Fruit fly (Drosophila melanogaster) whole organism, embryonic: ENCODE measurements around the gene mora.

Experiments used
- Aef1 ChIP-seq: fragments of 200-800 bp; sonication (Bioruptor generic); IDR thresholded peaks from 3 replicates; pipeline ENCODE4 v1.3.6; 2022; ENCODE audit warnings: missing biosample characterization, missing genetic modification characterization
- BEAF-32 ChIP-seq: fragments of 200-800 bp; sonication (Bioruptor generic); optimal IDR thresholded peaks from 3 replicates; lab custom pipeline; 2017; ENCODE audit warnings: missing biosample characterization, missing genetic modification characterization, mild to moderate bottlenecking, moderate library complexity, missing genetic modification reagents
- Bgb ChIP-seq: fragments of 200-800 bp; sonication (Bioruptor generic); IDR thresholded peaks from 2 replicates; pipeline ENCODE4 v1.3.6; 2022; ENCODE audit warnings: missing biosample characterization, missing genetic modification characterization; ENCODE audit not compliant: partially characterized antibody
- CG10274 ChIP-seq: fragments of 200-800 bp; sonication (Bioruptor generic); optimal IDR thresholded peaks from 3 replicates; lab custom pipeline; 2017; ENCODE audit warnings: missing biosample characterization, mild to moderate bottlenecking, missing genetic modification characterization
- CG10431 ChIP-seq: fragments of 200-800 bp; sonication (Bioruptor generic); optimal IDR thresholded peaks from 3 replicates; lab custom pipeline; 2018; ENCODE audit warnings: missing biosample characterization, mild to moderate bottlenecking, missing genetic modification characterization
- CG11504 ChIP-seq: fragments of 200-800 bp; sonication (Bioruptor generic); optimal IDR thresholded peaks from 3 replicates; lab custom pipeline; 2019; ENCODE audit warnings: missing biosample characterization, mild to moderate bottlenecking, missing genetic modification characterization, moderate library complexity
- CG12104 ChIP-seq: fragments of 200-800 bp; sonication (Bioruptor generic); optimal IDR thresholded peaks from 3 replicates; lab custom pipeline; 2016; ENCODE audit warnings: missing biosample characterization, missing genetic modification characterization
- CG1233 ChIP-seq: fragments of 200-800 bp; sonication (Bioruptor generic); optimal IDR thresholded peaks from 4 replicates; lab custom pipeline; 2018; ENCODE audit warnings: missing biosample characterization, mild to moderate bottlenecking, missing genetic modification characterization
- CG12744 ChIP-seq: fragments of 200-800 bp; sonication (Bioruptor generic); optimal IDR thresholded peaks from 2 replicates; lab custom pipeline; 2016; ENCODE audit warnings: missing biosample characterization, missing genetic modification characterization
- CG13287 ChIP-seq: fragments of 200-800 bp; sonication (Bioruptor generic); IDR thresholded peaks from 2 replicates; pipeline ENCODE4 v1.3.6; 2022; ENCODE audit warnings: missing biosample characterization, missing genetic modification characterization; ENCODE audit not compliant: partially characterized antibody
- CG13424 ChIP-seq: fragments of 200-800 bp; sonication (Bioruptor generic); optimal IDR thresholded peaks from 2 replicates; lab custom pipeline; 2019; ENCODE audit warnings: missing biosample characterization, mild to moderate bottlenecking, missing genetic modification characterization, moderate library complexity
- CG13894 ChIP-seq: fragments of 200-800 bp; sonication (Bioruptor generic); optimal IDR thresholded peaks from 3 replicates; lab custom pipeline; 2018; ENCODE audit warnings: missing biosample characterization, mild to moderate bottlenecking, missing genetic modification characterization, moderate library complexity
- CG14860 ChIP-seq: fragments of 200-800 bp; sonication (Bioruptor generic); IDR thresholded peaks from 3 replicates; pipeline ENCODE4 v1.3.6; 2022; ENCODE audit warnings: missing biosample characterization, missing genetic modification characterization; ENCODE audit not compliant: partially characterized antibody
- CG2116 ChIP-seq: fragments of 200-800 bp; sonication (Bioruptor generic); optimal IDR thresholded peaks from 3 replicates; lab custom pipeline; 2018; ENCODE audit warnings: missing biosample characterization, mild to moderate bottlenecking, missing genetic modification characterization
- CG2889 ChIP-seq: fragments of 200-800 bp; sonication (Bioruptor generic); IDR thresholded peaks from 3 replicates; pipeline ENCODE4 v1.3.6; 2022; ENCODE audit warnings: missing biosample characterization, missing genetic modification characterization
- CG3281 ChIP-seq: fragments of 200-800 bp; sonication (Bioruptor generic); optimal IDR thresholded peaks from 3 replicates; lab custom pipeline; 2017; ENCODE audit warnings: missing biosample characterization, mild to moderate bottlenecking, missing genetic modification characterization
- CG33557 ChIP-seq: fragments of 200-800 bp; sonication (Bioruptor generic); optimal IDR thresholded peaks from 2 replicates; lab custom pipeline; 2019; ENCODE audit warnings: missing biosample characterization, mild to moderate bottlenecking, missing genetic modification characterization, moderate library complexity
- CG3847 ChIP-seq: fragments of 200-800 bp; sonication (Bioruptor generic); IDR thresholded peaks from 2 replicates; pipeline ENCODE4 v1.3.6; 2022; ENCODE audit warnings: missing biosample characterization, missing genetic modification characterization
- CG43689 ChIP-seq: fragments of 200-800 bp; sonication (Bioruptor generic); IDR thresholded peaks from 2 replicates; pipeline ENCODE4 v1.3.6; 2022; ENCODE audit warnings: missing biosample characterization, missing genetic modification characterization
- CG7987 ChIP-seq: fragments of 200-800 bp; sonication (Bioruptor generic); optimal IDR thresholded peaks from 2 replicates; lab custom pipeline; 2018; ENCODE audit warnings: missing biosample characterization, mild to moderate bottlenecking, missing genetic modification characterization, moderate library complexity
- CG8478 ChIP-seq: fragments of >200 bp; optimal IDR thresholded peaks from 2 replicates; lab custom pipeline; 2018
- CoRest ChIP-seq: fragments of 200-800 bp; sonication (Bioruptor generic); optimal IDR thresholded peaks from 3 replicates; lab custom pipeline; 2018; ENCODE audit warnings: missing biosample characterization, mild to moderate bottlenecking, missing genetic modification characterization, moderate library complexity
- D19A ChIP-seq: fragments of 200-800 bp; optimal IDR thresholded peaks from 3 replicates; lab custom pipeline; 2019; ENCODE audit warnings: missing biosample characterization, mild to moderate bottlenecking, missing genetic modification characterization, moderate library complexity
- Gug ChIP-seq: fragments of 200-800 bp; sonication (Bioruptor generic); IDR thresholded peaks from 4 replicates; pipeline ENCODE4 v1.3.6; 2022; ENCODE audit warnings: missing biosample characterization, missing genetic modification characterization
- HHEX ChIP-seq: fragments of 200-800 bp; sonication (Bioruptor generic); optimal IDR thresholded peaks from 3 replicates; lab custom pipeline; 2017; ENCODE audit warnings: missing biosample characterization, mild to moderate bottlenecking, missing genetic modification characterization, missing genetic modification reagents
- HLH4C ChIP-seq: fragments of 200-800 bp; sonication (Bioruptor generic); IDR thresholded peaks from 3 replicates; pipeline ENCODE4 v1.3.6; 2022; ENCODE audit warnings: missing biosample characterization, missing genetic modification characterization; ENCODE audit not compliant: partially characterized antibody
- Hand ChIP-seq: fragments of 200-800 bp; sonication (Bioruptor generic); optimal IDR thresholded peaks from 2 replicates; lab custom pipeline; 2017; ENCODE audit warnings: mild to moderate bottlenecking, missing biosample characterization, missing genetic modification reagents, missing genetic modification characterization
- HmgZ ChIP-seq: fragments of 200-800 bp; sonication (Bioruptor generic); optimal IDR thresholded peaks from 2 replicates; lab custom pipeline; 2018; ENCODE audit warnings: missing biosample characterization, mild to moderate bottlenecking, missing genetic modification characterization
- Hr3 ChIP-seq: fragments of 200-800 bp; sonication (Bioruptor generic); optimal IDR thresholded peaks from 3 replicates; lab custom pipeline; 2016; ENCODE audit warnings: missing biosample characterization, missing genetic modification characterization
- NFAT ChIP-seq: fragments of 200-800 bp; sonication (Bioruptor generic); IDR thresholded peaks from 2 replicates; pipeline ENCODE4 v1.3.6; 2022; ENCODE audit warnings: missing biosample characterization, missing genetic modification characterization
- Poxn ChIP-seq: fragments of 200-800 bp; sonication (Bioruptor generic); IDR thresholded peaks from 2 replicates; pipeline ENCODE4 v1.3.6; 2022; ENCODE audit warnings: missing biosample characterization, missing genetic modification characterization
- Side ChIP-seq: fragments of 200-800 bp; sonication (Bioruptor generic); optimal IDR thresholded peaks from 2 replicates; lab custom pipeline; 2016; ENCODE audit warnings: missing biosample characterization, missing genetic modification characterization
- YL-1 ChIP-seq: fragments of 200-800 bp; sonication (Bioruptor generic); optimal IDR thresholded peaks from 3 replicates; lab custom pipeline; 2017; ENCODE audit warnings: missing biosample characterization, mild to moderate bottlenecking, missing genetic modification characterization
- abd-A ChIP-seq: fragments of 200-800 bp; sonication (Bioruptor generic); optimal IDR thresholded peaks from 3 replicates; lab custom pipeline; 2019; ENCODE audit warnings: missing biosample characterization, mild to moderate bottlenecking, missing genetic modification characterization, moderate library complexity
- br ChIP-seq: fragments of >200 bp; optimal IDR thresholded peaks from 2 replicates; lab custom pipeline; 2017
- bsh ChIP-seq, 2 experiments: fragments of 200-800 bp; sonication (Bioruptor generic); optimal IDR thresholded peaks; 2 replicates each; lab custom pipeline; 2017 to 2018; ENCODE audit warnings: mild to moderate bottlenecking in 2 of 2, missing biosample characterization in 2 of 2, missing genetic modification characterization in 2 of 2, moderate library complexity in 1 of 2
- croc ChIP-seq: fragments of 200-800 bp; sonication (Bioruptor generic); conservative IDR thresholded peaks from 3 replicates; pipeline ENCODE4 v1.3.6; 2022; ENCODE audit warnings: missing biosample characterization, missing genetic modification characterization
- dan ChIP-seq: fragments of 200-800 bp; sonication (Bioruptor generic); IDR thresholded peaks from 2 replicates; pipeline ENCODE4 v1.3.6; 2022; ENCODE audit warnings: missing biosample characterization, missing genetic modification characterization
- fd64A ChIP-seq: fragments of 200-800 bp; sonication (Bioruptor generic); optimal IDR thresholded peaks from 3 replicates; lab custom pipeline; 2018; ENCODE audit warnings: missing biosample characterization, mild to moderate bottlenecking, missing genetic modification characterization
- gcm2 ChIP-seq: fragments of 200-800 bp; sonication (Bioruptor generic); optimal IDR thresholded peaks from 2 replicates; lab custom pipeline; 2016; ENCODE audit warnings: missing biosample characterization, missing genetic modification characterization
- grn ChIP-seq: fragments of 200-800 bp; sonication (Bioruptor generic); optimal IDR thresholded peaks from 3 replicates; lab custom pipeline; 2017; ENCODE audit warnings: missing biosample characterization, missing genetic modification characterization
- kah ChIP-seq: fragments of 200-800 bp; sonication (Bioruptor generic); optimal IDR thresholded peaks from 2 replicates; lab custom pipeline; 2018; ENCODE audit warnings: missing biosample characterization, mild to moderate bottlenecking, missing genetic modification characterization
- ken ChIP-seq: fragments of 200-800 bp; sonication (Bioruptor generic); IDR thresholded peaks from 3 replicates; pipeline ENCODE4 v1.3.6; 2022; ENCODE audit warnings: missing biosample characterization, missing genetic modification characterization
- kni ChIP-seq: fragments of 200-800 bp; sonication (Bioruptor generic); optimal IDR thresholded peaks from 3 replicates; lab custom pipeline; 2017; ENCODE audit warnings: mild to moderate bottlenecking, missing biosample characterization, missing genetic modification reagents, missing genetic modification characterization
- maf-S ChIP-seq: fragments of 200-800 bp; sonication (Bioruptor generic); optimal IDR thresholded peaks from 2 replicates; lab custom pipeline; 2016; ENCODE audit warnings: missing biosample characterization, missing genetic modification characterization
- nom ChIP-seq: fragments of 200-800 bp; sonication (Bioruptor generic); optimal IDR thresholded peaks from 2 replicates; lab custom pipeline; 2017; ENCODE audit warnings: missing biosample characterization, missing genetic modification characterization, mild to moderate bottlenecking, moderate library complexity, missing genetic modification reagents
- pita ChIP-seq: fragments of 200-800 bp; sonication (Bioruptor generic); optimal IDR thresholded peaks from 2 replicates; lab custom pipeline; 2017; ENCODE audit warnings: missing biosample characterization, mild to moderate bottlenecking, missing genetic modification characterization
- toy ChIP-seq: fragments of 200-800 bp; sonication (Bioruptor generic); IDR thresholded peaks from 2 replicates; pipeline ENCODE4 v1.3.6; 2022; ENCODE audit warnings: missing biosample characterization, missing genetic modification characterization

The mora gene

dm6 chr3R:24230423-24231205 lies 44.5 kb downstream of the mora start, which contains the start of gene mask (continued):
- TF ChIP-seq abd-A (tag; lab: Kevin White, UChicago) (no peak), CG10431 (GFP tag; lab: Kevin White, UChicago) (peak; percentile 77), CG12744 (GFP tag; lab: Kevin White, UChicago) (peak; percentile 72), pita (no peak), CG3847 (peak; percentile 78), Hr3 (peak; percentile 45), CG12104 (peak; percentile 81), br (no peak), kni (GFP tag; lab: Kevin White, UChicago) (peak; percentile 70), croc (GFP tag; lab: Robert Waterston, UW) (0 out of 3 replicates have a peak, but pooled peaks have one; percentile 26), CG10274 (GFP tag; lab: Kevin White, UChicago) (peak; percentile 33), D19A (tag; lab: Kevin White, UChicago) (peak; percentile 4), Side (GFP tag; lab: Kevin White, UChicago) (peak; percentile 86), Aef1 (peak; percentile 69), CG2889 (GFP tag; lab: Robert Waterston, UW) (peak; percentile 50; the same call in 2 of the 3 replicates), CG8478 (peak; percentile 37), Bgb (0 out of 2 replicates have a peak, but pooled peaks have one; percentile 4), ken (GFP tag; lab: Robert Waterston, UW) (peak; percentile 82), Poxn (GFP tag; lab: Robert Waterston, UW) (no peak), CG13424 (peak; percentile 39), dan (GFP tag; lab: Robert Waterston, UW) (no peak), NFAT (GFP tag; lab: Robert Waterston, UW) (peak; percentile 93), toy (GFP tag; lab: Robert Waterston, UW) (0 out of 2 replicates have a peak, but pooled peaks have one; percentile 28), CG7987 (GFP tag; lab: Kevin White, UChicago) (peak; percentile 93), CG3281 (peak; percentile 82), CG13287 (GFP tag; lab: Robert Waterston, UW) (no peak), maf-S (GFP tag; lab: Kevin White, UChicago) (peak; percentile 63), CG1233 (peak; percentile 86), BEAF-32 (peak; percentile 83), CG43689 (peak; percentile 48; the same call in 1 of the 2 replicates), CG33557 (peak; percentile 71), CG14860 (GFP tag; lab: Robert Waterston, UW) (no peak), nom (GFP tag; lab: Kevin White, UChicago) (peak; percentile 62), CG13894 (tag; lab: Kevin White, UChicago) (peak; percentile 58), CG11504 (tag; lab: Kevin White, UChicago) (no peak), CG2116 (GFP tag; lab: Kevin White, UChicago) (peak; percentile 78), grn (GFP tag; lab: Kevin White, UChicago) (peak; percentile 69), HLH4C (GFP tag; lab: Robert Waterston, UW) (no peak), Gug (GFP tag; lab: Robert Waterston, UW) (peak; percentile 62; the same call in 3 of the 4 replicates), gcm2 (peak; percentile 78), HmgZ (tag; lab: Kevin White, UChicago) (peak; percentile 56), kah (GFP tag; lab: Kevin White, UChicago) (peak; percentile 67), fd64A (GFP tag; lab: Kevin White, UChicago) (peak; percentile 25), YL-1 (GFP tag; lab: Kevin White, UChicago) (peak; percentile 76), bsh (GFP tag; optimal IDR thresholded peaks at IDR 0.05; lab: Kevin White, UChicago) (peak; percentile 21 to 54), CoRest (tag; lab: Kevin White, UChicago) (peak; percentile 63), HHEX (GFP tag; lab: Kevin White, UChicago) (peak; percentile 83), Hand (GFP tag; lab: Kevin White, UChicago) (peak; percentile 67)
